Worm (Caenorhabditis elegans) whole organism, mixed stage, embryonic: Measurements from ENCODE around the gene pdcd-2.

ENCODE experiments used
- M03D4.4 ChIP-seq: sonication (generic microtip); optimal IDR thresholded peaks from 2 replicates; lab custom pipeline; 2017; ENCODE audit warnings: mild to moderate bottlenecking, missing genetic modification characterization, missing compliant biosample characterization
- bed-3 ChIP-seq: fragments of 200-800 bp; sonication (Bioruptor generic); optimal IDR thresholded peaks from 3 replicates; lab custom pipeline; 2018; ENCODE audit warnings: mild to moderate bottlenecking, missing genetic modification characterization, moderate library complexity, missing compliant biosample characterization
- blmp-1 ChIP-seq: fragments of 150-350 bp; optimal IDR thresholded peaks from 2 replicates; lab custom pipeline; 2014; ENCODE audit warnings: missing biosample characterization, missing genetic modification characterization
- ceh-39 ChIP-seq: fragments of 150-350 bp; optimal IDR thresholded peaks from 2 replicates; lab custom pipeline; 2014; ENCODE audit warnings: missing biosample characterization, missing genetic modification characterization
- ceh-43 ChIP-seq: fragments of 200-800 bp; sonication (Bioruptor generic); optimal IDR thresholded peaks from 2 replicates; lab custom pipeline; 2018; ENCODE audit warnings: mild to moderate bottlenecking, missing genetic modification characterization, moderate library complexity, missing compliant biosample characterization
- ceh-83 ChIP-seq: fragments of 200-800 bp; sonication (Bioruptor generic); optimal IDR thresholded peaks from 2 replicates; lab custom pipeline; 2018; ENCODE audit warnings: mild to moderate bottlenecking, missing genetic modification characterization, missing compliant biosample characterization
- ces-1 ChIP-seq: fragments of 150-350 bp; optimal IDR thresholded peaks from 2 replicates; lab custom pipeline; 2014; ENCODE audit warnings: missing biosample characterization, missing genetic modification reagents, missing genetic modification characterization
- cnd-1 ChIP-seq: fragments of 200-800 bp; sonication (Bioruptor generic); optimal IDR thresholded peaks from 2 replicates; lab custom pipeline; 2018; ENCODE audit warnings: mild to moderate bottlenecking, missing genetic modification characterization, missing compliant biosample characterization
- drap-1 ChIP-seq: fragments of 200-800 bp; sonication (Bioruptor generic); optimal IDR thresholded peaks from 3 replicates; lab custom pipeline; 2018; ENCODE audit warnings: mild to moderate bottlenecking, missing genetic modification characterization, missing compliant biosample characterization
- elt-1 ChIP-seq: sonication (generic microtip); optimal IDR thresholded peaks from 2 replicates; lab custom pipeline; 2017; ENCODE audit warnings: missing genetic modification characterization, mild to moderate bottlenecking, missing compliant biosample characterization, antibody characterized with exemption, moderate library complexity, borderline replicate concordance; ENCODE audit not compliant: insufficient read depth
- elt-3 ChIP-seq: fragments of 150-350 bp; optimal IDR thresholded peaks from 2 replicates; lab custom pipeline; 2014; ENCODE audit warnings: missing biosample characterization, missing genetic modification characterization
- flh-1 ChIP-seq: fragments of 200-800 bp; sonication (Bioruptor generic); optimal IDR thresholded peaks from 2 replicates; lab custom pipeline; 2018; ENCODE audit warnings: mild to moderate bottlenecking, missing genetic modification characterization, moderate library complexity, missing compliant biosample characterization
- ham-2 ChIP-seq: fragments of 200-800 bp; sonication (Bioruptor generic); optimal IDR thresholded peaks from 2 replicates; lab custom pipeline; 2018; ENCODE audit warnings: mild to moderate bottlenecking, missing genetic modification characterization, missing compliant biosample characterization
- hlh-1 ChIP-seq: fragments of 150-350 bp; optimal IDR thresholded peaks from 2 replicates; lab custom pipeline; 2014; ENCODE audit warnings: missing biosample characterization, missing genetic modification reagents, missing genetic modification characterization
- lin-13 ChIP-seq: fragments of 150-350 bp; optimal IDR thresholded peaks from 2 replicates; lab custom pipeline; 2014; ENCODE audit warnings: missing biosample characterization, missing genetic modification characterization
- lin-32 ChIP-seq: fragments of 200-800 bp; sonication (Bioruptor generic); optimal IDR thresholded peaks from 2 replicates; lab custom pipeline; 2018; ENCODE audit warnings: mild to moderate bottlenecking, missing genetic modification characterization, missing compliant biosample characterization
- lsy-2 ChIP-seq: fragments of 150-350 bp; optimal IDR thresholded peaks from 2 replicates; lab custom pipeline; 2014; ENCODE audit warnings: missing biosample characterization, missing genetic modification characterization
- mab-5 ChIP-seq: fragments of 150-350 bp; optimal IDR thresholded peaks from 2 replicates; lab custom pipeline; 2014; ENCODE audit warnings: missing biosample characterization, missing genetic modification characterization
- mep-1 ChIP-seq: fragments of 150-350 bp; optimal IDR thresholded peaks from 2 replicates; lab custom pipeline; 2017; ENCODE audit warnings: missing biosample characterization, missing genetic modification reagents, missing genetic modification characterization, inconsistent platforms
- mls-2 ChIP-seq: sonication (generic microtip); optimal IDR thresholded peaks from 2 replicates; lab custom pipeline; 2016; ENCODE audit warnings: mild to moderate bottlenecking, missing genetic modification characterization, moderate library complexity, missing compliant biosample characterization
- nhr-12 ChIP-seq: fragments of 150-350 bp; optimal IDR thresholded peaks from 2 replicates; lab custom pipeline; 2014; ENCODE audit warnings: missing biosample characterization, missing genetic modification characterization
- nhr-2 ChIP-seq: fragments of 150-350 bp; optimal IDR thresholded peaks from 2 replicates; lab custom pipeline; 2014; ENCODE audit warnings: missing biosample characterization, missing genetic modification characterization
- nhr-237 ChIP-seq: fragments of 150-350 bp; optimal IDR thresholded peaks from 2 replicates; lab custom pipeline; 2014; ENCODE audit warnings: missing biosample characterization, missing genetic modification characterization
- nhr-28 ChIP-seq: fragments of 150-350 bp; optimal IDR thresholded peaks from 2 replicates; lab custom pipeline; 2014; ENCODE audit warnings: missing biosample characterization, missing genetic modification characterization
- nhr-76 ChIP-seq: sonication (generic microtip); optimal IDR thresholded peaks from 2 replicates; lab custom pipeline; 2017; ENCODE audit warnings: missing biosample characterization, missing genetic modification characterization
- pha-4 ChIP-seq: fragments of 150-350 bp; optimal IDR thresholded peaks from 2 replicates; lab custom pipeline; 2018; ENCODE audit warnings: missing biosample characterization, missing genetic modification reagents, missing genetic modification characterization
- sem-2 ChIP-seq: fragments of 200-800 bp; sonication (Bioruptor generic); optimal IDR thresholded peaks from 2 replicates; lab custom pipeline; 2018; ENCODE audit warnings: mild to moderate bottlenecking, missing genetic modification characterization, missing compliant biosample characterization
- snpc-4 ChIP-seq: fragments of 150-350 bp; optimal IDR thresholded peaks from 2 replicates; lab custom pipeline; 2014; ENCODE audit warnings: missing biosample characterization, missing genetic modification characterization
- sptf-1 ChIP-seq: sonication (generic microtip); optimal IDR thresholded peaks from 2 replicates; lab custom pipeline; 2017; ENCODE audit warnings: mild to moderate bottlenecking, missing genetic modification characterization, moderate library complexity, missing compliant biosample characterization
- tbx-8 ChIP-seq: fragments of 200-800 bp; sonication (Bioruptor generic); optimal IDR thresholded peaks from 2 replicates; lab custom pipeline; 2018; ENCODE audit warnings: mild to moderate bottlenecking, missing genetic modification characterization, moderate library complexity, missing compliant biosample characterization
- unc-120 ChIP-seq: sonication (generic microtip); optimal IDR thresholded peaks from 2 replicates; lab custom pipeline; 2017; ENCODE audit warnings: missing genetic modification characterization, missing compliant biosample characterization; ENCODE audit not compliant: poor library complexity, severe bottlenecking
- unc-39 ChIP-seq: fragments of 150-350 bp; optimal IDR thresholded peaks from 2 replicates; lab custom pipeline; 2014; ENCODE audit warnings: missing biosample characterization, missing genetic modification characterization
- unc-62 ChIP-seq: fragments of 150-350 bp; optimal IDR thresholded peaks from 2 replicates; lab custom pipeline; 2014; ENCODE audit warnings: missing biosample characterization, missing genetic modification reagents, missing genetic modification characterization
- zip-8 ChIP-seq: fragments of 150-350 bp; optimal IDR thresholded peaks from 2 replicates; lab custom pipeline; 2014; ENCODE audit warnings: missing biosample characterization, missing genetic modification characterization
- ztf-11 ChIP-seq: fragments of 150-350 bp; optimal IDR thresholded peaks from 2 replicates; lab custom pipeline; 2014; ENCODE audit warnings: missing biosample characterization, missing genetic modification characterization

The pdcd-2 gene

DNA sequence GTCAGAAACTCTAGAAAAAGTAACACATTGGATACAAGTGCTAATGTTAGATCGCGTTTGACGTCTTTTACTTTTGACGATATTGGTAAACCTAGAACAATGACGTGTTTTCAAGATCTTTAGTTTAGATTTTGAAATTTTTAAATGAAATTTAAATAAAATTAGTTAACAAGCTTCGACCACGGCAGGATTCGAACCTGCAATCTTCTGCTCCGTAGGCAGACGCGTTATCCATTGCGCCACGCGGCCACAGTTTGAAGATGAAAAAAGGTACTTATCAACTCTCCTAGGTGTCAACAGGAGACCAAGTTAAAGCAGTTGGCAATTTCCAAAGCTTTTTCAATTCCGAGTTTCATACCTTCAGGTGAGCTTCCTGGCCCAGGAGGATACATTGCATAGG is 31.5 kb upstream of the pdcd-2 start:
- TF ChIP-seq tbx-8 (GFP tag; lab: Kevin White, UChicago) (no peak), ces-1 (no peak), drap-1 (no peak), nhr-12 (no peak), unc-120 (tag; lab: Kevin White, UChicago) (no peak), mab-5 (tag; lab: Kevin White, UChicago) (no peak), unc-62 (GFP tag; lab: Kevin White, UChicago) (no peak), flh-1 (no peak), nhr-76 (tag; lab: Kevin White, UChicago) (no peak), ztf-11 (tag; lab: Kevin White, UChicago) (no peak), blmp-1 (tag; lab: Kevin White, UChicago) (no peak), lsy-2 (no peak), bed-3 (GFP tag; lab: Kevin White, UChicago) (no peak), ham-2 (GFP tag; lab: Kevin White, UChicago) (no peak), ceh-83 (GFP tag; lab: Kevin White, UChicago) (no peak), zip-8 (tag; lab: Kevin White, UChicago) (no peak), cnd-1 (tag; lab: Kevin White, UChicago) (no peak), nhr-28 (no peak)

ce11 chrIII:4448029-4448428 is 30.2 kb upstream of the pdcd-2 start:
- TF ChIP-seq nhr-2 (tag; lab: Kevin White, UChicago) (peak; percentile 18), hlh-1 (tag; lab: Kevin White, UChicago) (no peak), sptf-1 (tag; lab: Kevin White, UChicago) (no peak), ham-2 (GFP tag; lab: Kevin White, UChicago) (no peak), nhr-12 (no peak), nhr-28 (no peak), snpc-4 (tag; lab: Kevin White, UChicago) (no peak), lin-13 (tag; lab: Kevin White, UChicago) (no peak), bed-3 (GFP tag; lab: Kevin White, UChicago) (no peak), mls-2 (no peak), cnd-1 (tag; lab: Kevin White, UChicago) (no peak), ceh-39 (tag; lab: Kevin White, UChicago) (no peak), nhr-237 (tag; lab: Kevin White, UChicago) (no peak), nhr-76 (tag; lab: Kevin White, UChicago) (no peak), M03D4.4 (tag; lab: Kevin White, UChicago) (no peak), tbx-8 (GFP tag; lab: Kevin White, UChicago) (no peak), unc-120 (tag; lab: Kevin White, UChicago) (no peak), mep-1 (tag; lab: Kevin White, UChicago) (no peak), lsy-2 (no peak), pha-4 (tag; lab: Kevin White, UChicago) (no peak), zip-8 (tag; lab: Kevin White, UChicago) (no peak), unc-62 (GFP tag; lab: Kevin White, UChicago) (peak; percentile 80), flh-1 (no peak), lin-32 (no peak), drap-1 (no peak), ceh-83 (GFP tag; lab: Kevin White, UChicago) (no peak), unc-39 (tag; lab: Kevin White, UChicago) (no peak), ces-1 (no peak), ceh-43 (GFP tag; lab: Kevin White, UChicago) (peak; percentile 77), elt-3 (no peak), blmp-1 (tag; lab: Kevin White, UChicago) (no peak), elt-1 (tag; lab: Kevin White, UChicago) (peak; percentile 67), sem-2 (GFP tag; lab: Kevin White, UChicago) (no peak), ztf-11 (tag; lab: Kevin White, UChicago) (no peak)

- TF ChIP-seq cnd-1 (tag; lab: Kevin White, UChicago) (no peak), mep-1 (tag; lab: Kevin White, UChicago) (no peak), hlh-1 (tag; lab: Kevin White, UChicago) (no peak), tbx-8 (GFP tag; lab: Kevin White, UChicago) (no peak), nhr-237 (tag; lab: Kevin White, UChicago) (no peak), ceh-39 (tag; lab: Kevin White, UChicago) (no peak), sem-2 (GFP tag; lab: Kevin White, UChicago) (no peak), ceh-43 (GFP tag; lab: Kevin White, UChicago) (peak; percentile 96)
Measured at ce11 chrIII:4444492-4444891, 26.6 kb upstream of the pdcd-2 start.
